Worm (Caenorhabditis elegans): Measurements from ENCODE around the gene lin-36.

lin-36 gene

DNA sequence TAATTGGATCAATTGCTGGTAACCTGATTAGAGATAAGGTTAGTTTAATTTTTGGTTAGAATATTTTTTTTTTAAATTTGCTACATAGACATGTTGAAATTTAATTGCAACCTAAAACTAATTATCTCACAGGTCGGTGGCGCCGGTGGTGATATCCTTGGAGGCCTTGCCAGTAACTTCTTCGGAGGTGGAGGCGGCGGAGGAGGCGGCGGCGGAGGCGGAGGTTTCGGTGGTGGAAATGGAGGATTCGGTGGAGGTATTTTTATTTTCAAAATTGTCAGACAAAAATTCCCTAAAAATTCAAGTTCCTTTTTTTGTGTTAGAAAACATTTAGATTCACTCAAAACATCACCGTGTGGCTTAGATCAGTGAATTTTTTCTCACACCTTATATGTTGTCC lies 39.4 kb downstream of the lin-36 start:
- no peak for TF ChIP-seq unc-62 (GFP tag; optimal IDR thresholded peaks at IDR 0.05)

DNA sequence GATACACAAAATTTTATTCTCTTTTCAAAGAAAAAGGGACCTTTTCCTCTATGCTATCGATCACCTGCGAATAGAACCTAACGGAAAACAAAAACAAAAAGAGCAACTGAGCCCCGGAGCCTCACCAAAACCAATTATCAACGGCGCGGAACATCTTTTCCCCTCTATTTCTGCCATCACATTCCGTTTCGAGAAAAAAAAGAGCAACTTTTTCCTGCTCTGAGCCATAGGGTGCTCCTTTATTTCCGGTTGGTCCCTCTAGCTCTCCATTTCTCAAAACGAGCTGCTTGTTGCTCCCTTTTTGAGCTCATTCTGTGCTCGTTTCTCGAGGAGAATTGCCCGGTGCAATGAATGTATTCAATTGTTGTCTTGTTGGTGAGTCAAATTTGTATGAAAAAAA lies 41.0 kb downstream of the lin-36 start, which contains the start of gene clp-1:
TSS of gene clp-1 (plus strand) at position 301 of the 400 bp plus-strand sequence.
- TF ChIP-seq unc-62 (GFP tag; optimal IDR thresholded peaks at IDR 0.05), result no peak

DNA sequence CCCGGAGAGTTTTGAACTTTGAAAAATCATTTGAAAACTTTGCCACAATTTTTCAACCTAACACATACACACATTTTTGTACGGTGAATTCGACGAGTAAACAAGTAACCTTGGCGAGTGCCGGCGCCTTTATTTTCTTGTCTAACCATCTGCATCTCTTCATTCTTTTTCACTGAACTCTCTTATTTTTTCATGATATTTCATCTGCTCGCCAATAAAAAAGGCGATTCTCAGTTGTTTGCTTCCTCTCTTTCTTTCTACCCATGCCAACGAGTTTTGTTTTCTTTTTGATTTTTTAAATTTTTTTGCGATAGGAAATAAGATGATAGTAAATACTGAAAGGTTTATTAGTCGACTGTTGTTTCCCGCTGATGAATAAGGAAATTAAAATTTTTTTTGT lies 42.0 kb downstream of the lin-36 start:
- TF ChIP-seq unc-62 (GFP tag; optimal IDR thresholded peaks at IDR 0.05), result no peak

DNA sequence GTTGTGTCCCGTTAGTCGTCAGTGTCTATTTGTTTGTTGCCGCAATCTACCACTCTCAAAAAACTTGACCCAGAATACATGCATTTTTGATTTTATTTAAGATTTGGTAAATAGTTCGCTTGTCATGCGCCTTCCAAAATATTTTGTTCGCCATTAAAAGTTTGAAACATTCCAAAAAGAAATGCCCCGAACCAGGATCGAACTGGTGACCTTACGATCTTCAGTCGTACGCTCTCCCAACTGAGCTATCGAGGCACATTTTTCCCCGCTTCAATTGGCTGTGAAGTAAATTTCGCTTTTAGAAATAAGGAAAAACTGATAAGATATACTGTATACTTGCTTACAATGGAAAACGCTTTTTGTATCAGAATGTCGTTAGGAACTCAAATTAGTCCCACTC lies 42.4 kb downstream of the lin-36 start:
- no peak for TF ChIP-seq unc-62 (GFP tag; optimal IDR thresholded peaks at IDR 0.05)

DNA sequence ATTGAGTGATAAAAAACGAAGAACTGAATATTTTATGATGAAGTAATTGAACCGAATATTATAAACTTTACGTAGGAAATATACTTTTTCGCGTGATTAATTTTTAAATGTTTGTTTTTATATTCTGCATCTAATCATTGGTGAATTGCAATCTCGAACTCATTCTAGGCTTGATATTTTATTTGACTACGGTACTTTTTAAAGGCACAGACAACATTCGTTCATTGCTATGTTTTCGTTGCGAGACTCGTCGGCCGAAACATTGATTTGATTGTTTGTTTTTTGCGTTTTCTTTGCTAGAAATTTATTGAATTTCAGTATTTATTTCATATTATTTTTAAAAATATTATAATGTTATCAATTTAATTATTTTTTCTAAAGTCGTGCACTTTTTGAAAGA lies 42.9 kb downstream of the lin-36 start, which contains the start of gene C06G4.4:
TSS of gene C06G4.4 (minus strand) at position 36 of the 400 bp plus-strand sequence.
- TF ChIP-seq unc-62 (GFP tag; optimal IDR thresholded peaks at IDR 0.05), result no peak

DNA sequence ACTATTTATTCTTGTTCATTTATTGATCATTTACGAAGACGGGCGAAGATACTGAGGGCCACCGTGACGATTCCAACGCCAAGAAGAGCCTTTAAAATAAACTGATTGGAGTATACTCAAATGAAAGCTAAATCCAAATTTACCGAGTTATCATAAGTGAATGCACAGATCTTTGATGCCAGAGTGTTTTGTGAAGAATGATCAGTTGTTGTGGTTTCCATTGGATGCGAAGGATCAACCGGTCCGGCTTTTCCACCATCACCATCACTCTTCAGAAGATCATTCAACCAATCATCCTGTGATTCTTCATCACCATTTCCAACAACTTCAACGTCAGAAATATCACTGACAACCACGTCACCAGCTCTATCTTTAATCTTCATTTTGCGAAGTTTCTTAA lies 43.4 kb downstream of the lin-36 start:
- TF ChIP-seq unc-62 (GFP tag; optimal IDR thresholded peaks at IDR 0.05), result no peak

DNA sequence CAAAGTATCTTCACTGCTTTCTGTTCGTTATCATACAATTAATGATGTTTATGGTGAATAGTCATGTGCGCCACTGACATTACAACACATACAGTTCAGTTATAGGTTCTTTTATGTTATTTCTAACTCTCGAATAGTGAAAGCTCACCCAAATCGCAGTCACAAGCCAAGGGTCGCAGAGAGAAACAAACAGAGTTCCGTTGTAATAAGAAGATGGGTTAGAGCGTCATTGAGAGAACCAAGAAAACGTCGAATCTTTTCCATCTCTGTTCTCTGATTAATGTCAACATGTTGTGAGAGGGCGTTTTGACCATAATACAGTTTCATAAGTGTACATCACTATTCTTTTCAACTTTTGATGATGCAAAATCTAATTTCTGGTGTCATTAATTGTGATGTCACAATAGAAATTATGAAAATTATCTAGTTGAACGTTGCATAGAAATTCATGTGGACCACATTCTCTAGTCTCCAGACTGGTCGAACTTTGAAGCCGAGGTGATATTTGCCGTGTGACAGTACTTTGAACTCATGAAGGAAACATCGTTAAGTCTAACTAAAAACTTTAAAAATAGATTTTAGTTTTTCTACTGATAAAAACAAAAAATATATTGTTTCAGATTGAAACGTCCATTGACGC lies 46.6 kb downstream of the lin-36 start:
- no peak for TF ChIP-seq unc-62 (GFP tag; optimal IDR thresholded peaks at IDR 0.05)

DNA sequence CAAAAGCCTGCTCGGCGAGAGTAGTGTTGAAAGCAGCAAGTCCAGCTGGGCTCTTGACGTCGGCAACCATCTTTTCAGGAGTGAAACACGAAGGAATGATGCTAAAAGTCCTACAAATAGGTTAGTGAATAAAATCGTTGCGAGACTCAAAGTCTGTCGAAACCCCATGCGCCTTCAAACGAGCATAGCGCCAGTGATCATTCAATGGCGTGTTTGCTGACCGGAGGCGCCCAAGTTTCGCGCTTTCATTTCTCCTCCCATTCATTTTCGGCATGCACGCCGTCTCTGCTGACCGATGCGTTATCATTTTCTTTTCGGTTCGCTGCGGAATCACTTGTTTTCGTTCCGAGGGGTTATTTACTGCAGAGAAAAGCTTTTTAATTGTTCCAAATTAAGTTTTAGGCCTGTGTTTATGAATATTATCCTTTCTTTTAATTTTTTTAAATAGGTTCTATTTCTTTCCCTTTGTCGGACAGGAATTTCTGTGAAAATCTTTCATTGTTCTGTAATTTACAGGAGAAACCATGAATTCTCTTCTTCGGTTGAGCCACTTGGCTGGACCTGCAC lies 47.4 kb downstream of the lin-36 start, which contains the start of the genes eef-1B.1 and aco-2:
TSS of gene eef-1B.1 (minus strand) at position 186 of the 567 bp plus-strand sequence.
TSS of gene aco-2 (plus strand) at position 517 of the 567 bp plus-strand sequence.
- TF ChIP-seq unc-62 (GFP tag; optimal IDR thresholded peaks at IDR 0.05), result no peak

DNA sequence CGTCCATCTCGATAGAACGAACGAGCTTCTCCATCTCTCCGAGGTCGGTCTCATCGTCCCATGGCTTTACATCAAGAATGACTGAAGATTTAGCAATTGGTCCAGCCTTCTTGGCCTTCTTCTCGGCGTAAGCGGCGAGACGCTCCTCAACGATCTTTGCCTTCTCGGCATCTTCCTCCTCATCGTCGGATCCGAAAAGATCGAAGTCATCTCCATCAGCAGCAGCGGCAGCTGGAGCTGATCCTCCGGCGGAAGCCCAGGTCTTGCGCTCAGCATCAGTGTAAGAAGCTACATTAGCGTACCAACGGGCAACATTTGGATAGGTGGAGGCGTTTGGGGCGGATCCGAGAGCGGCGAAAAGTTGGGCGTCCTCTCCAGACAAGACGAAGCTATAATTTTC lies 48.0 kb downstream of the lin-36 start:
- no peak for TF ChIP-seq unc-62 (GFP tag; optimal IDR thresholded peaks at IDR 0.05)

DNA sequence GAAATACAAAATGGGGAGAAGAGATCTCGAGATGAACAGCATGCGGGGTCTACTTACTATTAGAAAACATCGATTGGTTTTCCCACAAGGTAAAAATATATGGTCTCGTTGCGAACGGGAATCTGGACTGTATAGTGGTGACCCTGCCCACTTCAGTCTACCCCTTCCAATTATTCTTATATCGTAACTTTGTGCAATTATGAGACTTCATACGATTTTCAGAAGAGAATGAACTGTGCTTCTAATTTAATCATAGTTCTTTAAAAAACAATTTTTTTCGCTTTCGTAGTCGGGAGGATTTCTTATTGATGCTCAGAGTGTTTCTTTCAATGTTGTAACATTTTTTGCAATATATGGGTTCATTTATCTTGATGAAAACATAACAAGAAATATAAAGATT lies 48.6 kb downstream of the lin-36 start, which contains the start of gene F54H12.5:
TSS of gene F54H12.5 (minus strand) at position 101 of the 400 bp plus-strand sequence.
- no peak for TF ChIP-seq unc-62 (GFP tag; optimal IDR thresholded peaks at IDR 0.05)

DNA sequence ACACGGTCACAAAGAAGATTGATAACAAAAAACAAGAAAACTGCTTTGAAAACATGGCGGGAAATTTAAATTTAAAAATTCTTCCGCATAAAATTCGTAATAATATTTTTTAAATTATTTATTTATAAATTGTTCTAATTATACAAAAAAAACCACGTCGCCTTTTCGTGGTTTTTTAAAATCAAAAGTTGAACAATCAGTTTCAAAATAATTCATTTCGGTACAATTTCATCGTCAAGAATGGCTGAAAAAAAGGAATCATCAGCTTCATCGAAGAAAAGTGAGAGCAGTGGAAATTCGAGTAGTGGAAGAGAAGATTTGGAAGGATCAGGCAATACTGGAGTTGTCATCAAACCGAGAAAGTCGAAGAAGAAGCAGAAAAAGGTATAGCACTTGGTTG lies 51.6 kb downstream of the lin-36 start, which contains the start of the genes F54H12.8 and F54H12.7:
TSS of gene F54H12.8 (minus strand) at position 101 of the 400 bp plus-strand sequence.
TSS of gene F54H12.7 (plus strand) at position 229 of the 400 bp plus-strand sequence.
- TF ChIP-seq unc-62 (GFP tag; optimal IDR thresholded peaks at IDR 0.05), result no peak

All from whole organism, dauer.